In genomic region chrV:18723604-18724003, ce11 we compare ENCODE assay signal across 2 worm cellular contexts.
TF ChIP-seq lines count a peak whose summit lies in the region.

No protein-coding gene starts in this region.

TF ChIP-seq in whole organism, L1 larva, 84 proteins besides CTCF, POLR2A, EP300 and RAD21 (continued from another document):
- TF ChIP-seq fkh-8 (tag; optimal IDR thresholded peaks at IDR 0.05; lab: Kevin White, UChicago), result no peak
- TF ChIP-seq lin-14 (GFP tag; optimal IDR thresholded peaks at IDR 0.05; lab: Kevin White, UChicago), result no peak
- TF ChIP-seq ceh-90 (tag; optimal IDR thresholded peaks at IDR 0.05; lab: Kevin White, UChicago), result peak; percentile 13
- no peak for TF ChIP-seq unc-62 (GFP tag; optimal IDR thresholded peaks at IDR 0.05; lab: Kevin White, UChicago)
- TF ChIP-seq mep-1 (tag; optimal IDR thresholded peaks at IDR 0.05; lab: Kevin White, UChicago), result peak; percentile 96
- no peak for TF ChIP-seq ces-1 (GFP tag; optimal IDR thresholded peaks at IDR 0.05; lab: Kevin White, UChicago)
- TF ChIP-seq nhr-20 (tag; optimal IDR thresholded peaks at IDR 0.05; lab: Kevin White, UChicago), result peak; percentile 78
- peak; percentile 35 for TF ChIP-seq elt-2 (tag; optimal IDR thresholded peaks at IDR 0.05; lab: Kevin White, UChicago)
- TF ChIP-seq snpc-4 (tag; optimal IDR thresholded peaks at IDR 0.05; lab: Kevin White, UChicago), result peak; percentile 86
- peak; percentile 68 for TF ChIP-seq nhr-11 (tag; optimal IDR thresholded peaks at IDR 0.05; lab: Kevin White, UChicago)
- no peak for TF ChIP-seq lir-3 (tag; optimal IDR thresholded peaks at IDR 0.05; lab: Kevin White, UChicago; ENCODE audit: poor library complexity)
- peak; percentile 58 for TF ChIP-seq F16B12.6 (tag; optimal IDR thresholded peaks at IDR 0.05; lab: Kevin White, UChicago)
- no peak for TF ChIP-seq hpl-2 (GFP tag; optimal IDR thresholded peaks at IDR 0.05; lab: Kevin White, UChicago)
- peak; percentile 94 for TF ChIP-seq snu-23 (GFP tag; optimal IDR thresholded peaks at IDR 0.05; lab: Kevin White, UChicago)
- peak; percentile 80 for TF ChIP-seq nhr-237 (tag; optimal IDR thresholded peaks at IDR 0.05; lab: Kevin White, UChicago)
- peak; percentile 95 for TF ChIP-seq nhr-71 (tag; optimal IDR thresholded peaks at IDR 0.05; lab: Kevin White, UChicago)
- peak; percentile 70 for TF ChIP-seq jun-1 (tag; optimal IDR thresholded peaks at IDR 0.05; lab: Kevin White, UChicago)
- no peak for TF ChIP-seq fkh-10 (GFP tag; optimal IDR thresholded peaks at IDR 0.05; lab: Kevin White, UChicago)
- no peak for TF ChIP-seq fkh-4 (tag; optimal IDR thresholded peaks at IDR 0.05; lab: Kevin White, UChicago; ENCODE audit: borderline replicate concordance)
- TF ChIP-seq sox-4 (tag; optimal IDR thresholded peaks at IDR 0.05; lab: Kevin White, UChicago), result peak; percentile 37
- no peak for TF ChIP-seq ztf-4 (tag; optimal IDR thresholded peaks at IDR 0.05; lab: Kevin White, UChicago)
- TF ChIP-seq lin-13 (GFP tag; optimal IDR thresholded peaks at IDR 0.05; lab: Kevin White, UChicago), result peak; percentile 57
- peak; percentile 90 to 92 for TF ChIP-seq lsy-2 (tag; optimal IDR thresholded peaks at IDR 0.05; lab: Kevin White, UChicago)
- no peak for TF ChIP-seq sptf-1 (tag; optimal IDR thresholded peaks at IDR 0.05; lab: Kevin White, UChicago)
- TF ChIP-seq C34B4.2 (tag; optimal IDR thresholded peaks at IDR 0.05; lab: Kevin White, UChicago), result no peak
- TF ChIP-seq elt-3 (tag; optimal IDR thresholded peaks at IDR 0.05; lab: Kevin White, UChicago), result peak in 1 of 6 experiments; percentile 38
- no peak for TF ChIP-seq unc-98 (GFP tag; IDR thresholded peaks at IDR 0.05; lab: Robert Waterston, UW)
- no peak for TF ChIP-seq aly-2 (tag; optimal IDR thresholded peaks at IDR 0.05; lab: Kevin White, UChicago)
- TF ChIP-seq hlh-17 (GFP tag; optimal IDR thresholded peaks at IDR 0.05; lab: Kevin White, UChicago; ENCODE audit: borderline replicate concordance), result no peak
- TF ChIP-seq alr-1 (tag; optimal IDR thresholded peaks at IDR 0.05; lab: Kevin White, UChicago; ENCODE audit: borderline replicate concordance), result no peak
- TF ChIP-seq pax-3 (tag; optimal IDR thresholded peaks at IDR 0.05; lab: Kevin White, UChicago), result no peak
- peak; percentile 93 for TF ChIP-seq tbx-2 (tag; optimal IDR thresholded peaks at IDR 0.05; lab: Kevin White, UChicago)
- TF ChIP-seq sup-37 (GFP tag; optimal IDR thresholded peaks at IDR 0.05; lab: Kevin White, UChicago), result no peak
- TF ChIP-seq C04F5.9 (tag; optimal IDR thresholded peaks at IDR 0.05; lab: Kevin White, UChicago), result no peak
- TF ChIP-seq skn-1 (tag; optimal IDR thresholded peaks at IDR 0.05; lab: Kevin White, UChicago), result peak; percentile 64
- no peak for TF ChIP-seq ceh-88 (GFP tag; IDR thresholded peaks at IDR 0.05; lab: Robert Waterston, UW)
- TF ChIP-seq egl-13 (tag; optimal IDR thresholded peaks at IDR 0.05; lab: Kevin White, UChicago), result no peak
- no peak for TF ChIP-seq nhr-28 (tag; optimal IDR thresholded peaks at IDR 0.05; lab: Kevin White, UChicago)
- no peak for TF ChIP-seq pag-3 (tag; optimal IDR thresholded peaks at IDR 0.05; lab: Kevin White, UChicago; ENCODE audit: borderline replicate concordance, insufficient read depth)
- peak; percentile 94 for TF ChIP-seq nhr-85 (tag; lab: Kevin White, UChicago)
- TF ChIP-seq dsc-1 (tag; optimal IDR thresholded peaks at IDR 0.05; lab: Kevin White, UChicago), result peak; percentile 81
- TF ChIP-seq grh-1 (GFP tag; IDR thresholded peaks at IDR 0.05; lab: Robert Waterston, UW), result peak; percentile 72
- TF ChIP-seq pqm-1 (tag; optimal IDR thresholded peaks at IDR 0.05; lab: Kevin White, UChicago), result no peak
- TF ChIP-seq tlp-1 (tag; optimal IDR thresholded peaks at IDR 0.05; lab: Kevin White, UChicago), result no peak
- peak; percentile 90 for TF ChIP-seq nhr-19 (GFP tag; conservative IDR thresholded peaks at IDR 0.05; lab: Robert Waterston, UW)
- TF ChIP-seq ama-1 (optimal IDR thresholded peaks at IDR 0.05; lab: Kevin White, UChicago), result no peak
- peak; percentile 47 for TF ChIP-seq C16A3.4 (tag; optimal IDR thresholded peaks at IDR 0.05; lab: Kevin White, UChicago)
- peak; percentile 76 for TF ChIP-seq irx-1 (tag; optimal IDR thresholded peaks at IDR 0.05; lab: Kevin White, UChicago)
- TF ChIP-seq lin-35 (GFP tag; optimal IDR thresholded peaks at IDR 0.05; lab: Kevin White, UChicago), result peak; percentile 70 to 89
- no peak for TF ChIP-seq vab-15 (tag; optimal IDR thresholded peaks at IDR 0.05; lab: Kevin White, UChicago)
- peak; percentile 11 for TF ChIP-seq blmp-1 (tag; optimal IDR thresholded peaks at IDR 0.05; lab: Kevin White, UChicago)
- TF ChIP-seq efl-3 (GFP tag; optimal IDR thresholded peaks at IDR 0.05; lab: Kevin White, UChicago), result no peak
- peak; percentile 64 for TF ChIP-seq nhr-77 (tag; optimal IDR thresholded peaks at IDR 0.05; lab: Kevin White, UChicago)
- no peak for TF ChIP-seq nhr-76 (tag; optimal IDR thresholded peaks at IDR 0.05; lab: Kevin White, UChicago)
- no peak for TF ChIP-seq rnt-1 (tag; optimal IDR thresholded peaks at IDR 0.05; lab: Kevin White, UChicago)
- peak; percentile 39 for TF ChIP-seq ceh-63 (GFP tag; optimal IDR thresholded peaks at IDR 0.05; lab: Kevin White, UChicago)
- TF ChIP-seq nhr-84 (tag; optimal IDR thresholded peaks at IDR 0.05; lab: Kevin White, UChicago), result no peak
- no peak for TF ChIP-seq hlh-4 (tag; optimal IDR thresholded peaks at IDR 0.05; lab: Kevin White, UChicago)
- no peak for TF ChIP-seq unc-30 (tag; optimal IDR thresholded peaks at IDR 0.05; lab: Kevin White, UChicago)
- TF ChIP-seq ets-5 (GFP tag; IDR thresholded peaks at IDR 0.05; lab: Robert Waterston, UW), result no peak
- peak; percentile 85 for TF ChIP-seq nhr-90 (tag; optimal IDR thresholded peaks at IDR 0.05; lab: Kevin White, UChicago; ENCODE audit: poor library complexity)
- TF ChIP-seq efl-1 (optimal IDR thresholded peaks at IDR 0.05; lab: Kevin White, UChicago), result peak; percentile 78 to 86
- TF ChIP-seq efl-1 (GFP tag; optimal IDR thresholded peaks at IDR 0.05 in 1 of 2; lab: Kevin White, UChicago), result peak; percentile 79 to 98
- TF ChIP-seq isw-1 (GFP tag; IDR thresholded peaks at IDR 0.05; lab: Robert Waterston, UW), result peak; percentile 64
- peak; percentile 25 for TF ChIP-seq lin-15B (tag; optimal IDR thresholded peaks at IDR 0.05; lab: Kevin White, UChicago)
- TF ChIP-seq dpl-1 (GFP tag; optimal IDR thresholded peaks at IDR 0.05; lab: Kevin White, UChicago), result peak; percentile 66 to 78 (median 73)
- TF ChIP-seq zag-1 (tag; optimal IDR thresholded peaks at IDR 0.05; lab: Kevin White, UChicago), result peak; percentile 5

TF ChIP-seq in whole organism, L3 larva, 47 proteins besides CTCF, POLR2A, EP300 and RAD21 (continued from another document):
- peak; percentile 55 for TF ChIP-seq fkh-10 (GFP tag; optimal IDR thresholded peaks at IDR 0.05; lab: Kevin White, UChicago)
- no peak for TF ChIP-seq nhr-12 (tag; optimal IDR thresholded peaks at IDR 0.05; lab: Kevin White, UChicago)
- TF ChIP-seq lin-15B (tag; optimal IDR thresholded peaks at IDR 0.05; lab: Kevin White, UChicago), result peak; percentile 54
- TF ChIP-seq nhr-11 (tag; optimal IDR thresholded peaks at IDR 0.05; lab: Kevin White, UChicago), result no peak
- peak; percentile 59 for TF ChIP-seq lin-39 (tag; optimal IDR thresholded peaks at IDR 0.05; lab: Kevin White, UChicago)
- TF ChIP-seq jun-1 (tag; optimal IDR thresholded peaks at IDR 0.05; lab: Kevin White, UChicago), result peak; percentile 63
- TF ChIP-seq nhr-76 (tag; optimal IDR thresholded peaks at IDR 0.05; lab: Kevin White, UChicago), result no peak
- TF ChIP-seq ceh-82 (tag; optimal IDR thresholded peaks at IDR 0.05; lab: Kevin White, UChicago), result peak; percentile 79
- no peak for TF ChIP-seq tbx-2 (tag; optimal IDR thresholded peaks at IDR 0.05; lab: Kevin White, UChicago)
- peak; percentile 94 for TF ChIP-seq hmg-11 (tag; optimal IDR thresholded peaks at IDR 0.05; lab: Kevin White, UChicago)
- TF ChIP-seq elt-3 (tag; optimal IDR thresholded peaks at IDR 0.05; lab: Kevin White, UChicago), result no peak
- TF ChIP-seq fkh-2 (tag; optimal IDR thresholded peaks at IDR 0.05; lab: Kevin White, UChicago), result peak; percentile 57
- TF ChIP-seq egl-27 (tag; optimal IDR thresholded peaks at IDR 0.05; lab: Kevin White, UChicago), result no peak
- TF ChIP-seq ztf-4 (tag; optimal IDR thresholded peaks at IDR 0.05; lab: Kevin White, UChicago), result no peak
- TF ChIP-seq zag-1 (tag; optimal IDR thresholded peaks at IDR 0.05; lab: Kevin White, UChicago), result no peak
- TF ChIP-seq unc-39 (tag; optimal IDR thresholded peaks at IDR 0.05; lab: Kevin White, UChicago), result no peak
- TF ChIP-seq aly-2 (tag; optimal IDR thresholded peaks at IDR 0.05; lab: Kevin White, UChicago), result no peak
- no peak for TF ChIP-seq ztf-11 (tag; optimal IDR thresholded peaks at IDR 0.05; lab: Kevin White, UChicago)
- peak; percentile 66 for TF ChIP-seq elt-2 (tag; optimal IDR thresholded peaks at IDR 0.05; lab: Kevin White, UChicago)
- TF ChIP-seq lsy-12 (tag; optimal IDR thresholded peaks at IDR 0.05; lab: Kevin White, UChicago), result no peak
- peak; percentile 72 for TF ChIP-seq R02D3.7 (tag; optimal IDR thresholded peaks at IDR 0.05; lab: Kevin White, UChicago)
- no peak for TF ChIP-seq daf-12 (tag; optimal IDR thresholded peaks at IDR 0.05; lab: Kevin White, UChicago)
- no peak for TF ChIP-seq unc-62 (GFP tag; optimal IDR thresholded peaks at IDR 0.05; lab: Kevin White, UChicago)
- TF ChIP-seq nhr-28 (tag; optimal IDR thresholded peaks at IDR 0.05; lab: Kevin White, UChicago), result no peak
- peak; percentile 98 for TF ChIP-seq egl-5 (tag; optimal IDR thresholded peaks at IDR 0.05; lab: Kevin White, UChicago)
- no peak for TF ChIP-seq elt-1 (tag; optimal IDR thresholded peaks at IDR 0.05; lab: Kevin White, UChicago)
- no peak for TF ChIP-seq nhr-43 (tag; optimal IDR thresholded peaks at IDR 0.05; lab: Kevin White, UChicago; ENCODE audit: poor library complexity, severe bottlenecking)
TF ChIP-seq in whole organism, L3 larva: peak in this region for 20.
